Fruit fly (Drosophila melanogaster) whole organism, embryonic: ENCODE measurements around the gene CG42751.
A peak's percentile ranks its signal among the peaks of the same experiment; 100 is the strongest.

ENCODE experiments used
- Atf-2 ChIP-seq: fragments of 200-800 bp; sonication (Bioruptor generic); optimal IDR thresholded peaks from 2 replicates; lab custom pipeline; 2016; ENCODE audit warnings: missing biosample characterization, missing genetic modification characterization
- Bgb ChIP-seq: fragments of 200-800 bp; sonication (Bioruptor generic); IDR thresholded peaks from 2 replicates; pipeline ENCODE4 v1.3.6; 2022; ENCODE audit warnings: missing biosample characterization, missing genetic modification characterization; ENCODE audit not compliant: partially characterized antibody
- CG10321 ChIP-seq: fragments of 200-800 bp; sonication (Bioruptor generic); IDR thresholded peaks from 2 replicates; pipeline ENCODE4 v1.3.6; 2022; ENCODE audit warnings: missing biosample characterization, missing genetic modification characterization
- CG12769 ChIP-seq: fragments of 200-800 bp; sonication (Bioruptor generic); optimal IDR thresholded peaks from 2 replicates; lab custom pipeline; 2019; ENCODE audit warnings: missing biosample characterization, mild to moderate bottlenecking, missing genetic modification characterization, moderate library complexity
- CG13894 ChIP-seq: fragments of 200-800 bp; sonication (Bioruptor generic); optimal IDR thresholded peaks from 3 replicates; lab custom pipeline; 2018; ENCODE audit warnings: missing biosample characterization, mild to moderate bottlenecking, missing genetic modification characterization, moderate library complexity
- CG14014 ChIP-seq: fragments of 200-800 bp; sonication (Bioruptor generic); IDR thresholded peaks from 2 replicates; pipeline ENCODE4 v1.3.6; 2022; ENCODE audit warnings: missing biosample characterization, missing genetic modification characterization
- CG14860 ChIP-seq: fragments of 200-800 bp; sonication (Bioruptor generic); IDR thresholded peaks from 3 replicates; pipeline ENCODE4 v1.3.6; 2022; ENCODE audit warnings: missing biosample characterization, missing genetic modification characterization; ENCODE audit not compliant: partially characterized antibody
- CG14965 ChIP-seq: fragments of 200-800 bp; sonication (Bioruptor generic); optimal IDR thresholded peaks from 2 replicates; lab custom pipeline; 2016; ENCODE audit warnings: missing biosample characterization, missing genetic modification characterization, borderline replicate concordance
- CG15479 ChIP-seq: fragments of 200-800 bp; sonication (Bioruptor generic); optimal IDR thresholded peaks from 3 replicates; lab custom pipeline; 2019; ENCODE audit warnings: missing biosample characterization, mild to moderate bottlenecking, missing genetic modification characterization, moderate library complexity
- CG15514 ChIP-seq: fragments of 200-800 bp; sonication (Bioruptor generic); optimal IDR thresholded peaks from 3 replicates; lab custom pipeline; 2017; ENCODE audit warnings: missing biosample characterization, missing genetic modification characterization, mild to moderate bottlenecking, moderate library complexity, missing genetic modification reagents
- CG1603 ChIP-seq: fragments of 200-800 bp; sonication (Bioruptor generic); optimal IDR thresholded peaks from 2 replicates; lab custom pipeline; 2019; ENCODE audit warnings: missing biosample characterization, mild to moderate bottlenecking, missing genetic modification characterization, moderate library complexity
- CG16779 ChIP-seq: fragments of 200-800 bp; sonication (Bioruptor generic); IDR thresholded peaks from 2 replicates; pipeline ENCODE4 v1.3.6; 2022; ENCODE audit warnings: missing biosample characterization, missing genetic modification characterization
- CG18599 ChIP-seq: fragments of 200-800 bp; sonication (Bioruptor generic); optimal IDR thresholded peaks from 3 replicates; lab custom pipeline; 2017; ENCODE audit warnings: missing biosample characterization, missing genetic modification characterization, mild to moderate bottlenecking, moderate library complexity, missing genetic modification reagents
- CG2889 ChIP-seq: fragments of 200-800 bp; sonication (Bioruptor generic); IDR thresholded peaks from 3 replicates; pipeline ENCODE4 v1.3.6; 2022; ENCODE audit warnings: missing biosample characterization, missing genetic modification characterization
- CG3163 ChIP-seq: fragments of 200-800 bp; sonication (Bioruptor generic); optimal IDR thresholded peaks from 3 replicates; lab custom pipeline; 2016; ENCODE audit warnings: missing biosample characterization, missing genetic modification characterization
- CG4617 ChIP-seq: fragments of 200-800 bp; sonication (Bioruptor generic); optimal IDR thresholded peaks from 3 replicates; lab custom pipeline; 2016; ENCODE audit warnings: missing biosample characterization, missing genetic modification characterization, borderline replicate concordance
- CG4730 ChIP-seq: fragments of 200-800 bp; sonication (Bioruptor generic); IDR thresholded peaks from 2 replicates; pipeline ENCODE4 v1.3.6; 2022; ENCODE audit warnings: missing biosample characterization, missing genetic modification characterization
- CG6175 ChIP-seq: fragments of 200-800 bp; sonication (Bioruptor generic); IDR thresholded peaks from 3 replicates; pipeline ENCODE4 v1.3.6; 2022; ENCODE audit warnings: missing biosample characterization, missing genetic modification characterization
- CG7271 ChIP-seq: fragments of 200-800 bp; sonication (Bioruptor generic); optimal IDR thresholded peaks from 2 replicates; lab custom pipeline; 2018; ENCODE audit warnings: missing biosample characterization, mild to moderate bottlenecking, missing genetic modification characterization, moderate library complexity
- CG8290 ChIP-seq, 3 experiments: fragments of 200-800 bp; sonication (Bioruptor generic); optimal IDR thresholded peaks; 2 replicates each; lab custom pipeline; 2016 to 2019; ENCODE audit warnings: missing biosample characterization in 3 of 3, missing genetic modification characterization in 3 of 3, mild to moderate bottlenecking in 2 of 3, moderate library complexity in 1 of 3
- Deaf1 ChIP-seq: fragments of 200-800 bp; optimal IDR thresholded peaks from 3 replicates; lab custom pipeline; 2019; ENCODE audit warnings: missing biosample characterization, mild to moderate bottlenecking, missing genetic modification characterization, moderate library complexity
- Fer1 ChIP-seq: fragments of 200-800 bp; sonication (Bioruptor generic); optimal IDR thresholded peaks from 2 replicates; lab custom pipeline; 2017; ENCODE audit warnings: missing biosample characterization, mild to moderate bottlenecking, missing genetic modification characterization
- Jarid2 ChIP-seq: fragments of 200-800 bp; sonication (Bioruptor generic); optimal IDR thresholded peaks from 3 replicates; lab custom pipeline; 2017; ENCODE audit warnings: mild to moderate bottlenecking, missing biosample characterization, missing genetic modification reagents, missing genetic modification characterization
- Neu2 ChIP-seq: fragments of 200-800 bp; sonication (Bioruptor generic); optimal IDR thresholded peaks from 3 replicates; lab custom pipeline; 2016; ENCODE audit warnings: missing biosample characterization, missing genetic modification characterization, borderline replicate concordance
- Nf-YA ChIP-seq: fragments of 200-800 bp; sonication (Bioruptor generic); IDR thresholded peaks from 2 replicates; pipeline ENCODE4 v1.3.6; 2022; ENCODE audit warnings: missing biosample characterization, missing genetic modification characterization
- PHDP ChIP-seq: fragments of 200-800 bp; sonication (Bioruptor generic); optimal IDR thresholded peaks from 3 replicates; lab custom pipeline; 2018; ENCODE audit warnings: missing biosample characterization, mild to moderate bottlenecking, missing genetic modification characterization, moderate library complexity
- Pdp1 ChIP-seq, 2 experiments: fragments of 200-800 bp; sonication (Bioruptor generic); optimal IDR thresholded peaks; 3 replicates each; lab custom pipeline; 2016; ENCODE audit warnings: missing biosample characterization in 2 of 2, missing genetic modification characterization in 2 of 2, mild to moderate bottlenecking in 1 of 2, moderate library complexity in 1 of 2
- Sin3A ChIP-seq: fragments of >200 bp; optimal IDR thresholded peaks from 2 replicates; lab custom pipeline; 2018
- TFAM ChIP-seq: fragments of 200-800 bp; sonication (Bioruptor generic); optimal IDR thresholded peaks from 2 replicates; lab custom pipeline; 2017; ENCODE audit warnings: missing biosample characterization, missing genetic modification characterization, inconsistent platforms
- ac ChIP-seq: fragments of 200-800 bp; sonication (Bioruptor generic); optimal IDR thresholded peaks from 3 replicates; lab custom pipeline; 2017; ENCODE audit warnings: missing biosample characterization, mild to moderate bottlenecking, missing genetic modification characterization
- amos ChIP-seq: fragments of 200-800 bp; sonication (Bioruptor generic); IDR thresholded peaks from 2 replicates; pipeline ENCODE4 v1.3.6; 2022; ENCODE audit warnings: missing biosample characterization, missing genetic modification characterization; ENCODE audit not compliant: partially characterized antibody
- aop ChIP-seq: fragments of 200-800 bp; sonication (Bioruptor generic); IDR thresholded peaks from 2 replicates; pipeline ENCODE4 v1.3.6; 2022; ENCODE audit warnings: missing biosample characterization, missing genetic modification characterization
- cg ChIP-seq: fragments of 200-800 bp; sonication (Bioruptor generic); optimal IDR thresholded peaks from 3 replicates; lab custom pipeline; 2019; ENCODE audit warnings: missing biosample characterization, mild to moderate bottlenecking, missing genetic modification characterization, moderate library complexity
- chinmo ChIP-seq: fragments of 200-800 bp; sonication (Bioruptor generic); IDR thresholded peaks from 4 replicates; pipeline ENCODE4 v1.3.6; 2022; ENCODE audit warnings: missing biosample characterization, missing genetic modification characterization; ENCODE audit not compliant: partially characterized antibody
- ci ChIP-seq: fragments of 200-800 bp; sonication (Bioruptor generic); IDR thresholded peaks from 3 replicates; pipeline ENCODE4 v1.3.6; 2022; ENCODE audit warnings: missing biosample characterization, missing genetic modification characterization
- crc ChIP-seq: fragments of 200-800 bp; sonication (Bioruptor generic); optimal IDR thresholded peaks from 2 replicates; lab custom pipeline; 2016; ENCODE audit warnings: missing biosample characterization, missing genetic modification characterization
- eve ChIP-seq, 2 experiments: fragments of >200 bp; optimal IDR thresholded peaks; 2 replicates each; lab custom pipeline; 2017; ENCODE audit warnings: missing biosample characterization in 2 of 2, missing genetic modification characterization in 2 of 2
- fru ChIP-seq: fragments of >200 bp; optimal IDR thresholded peaks from 2 replicates; lab custom pipeline; 2017
- ken ChIP-seq: fragments of 200-800 bp; sonication (Bioruptor generic); IDR thresholded peaks from 3 replicates; pipeline ENCODE4 v1.3.6; 2022; ENCODE audit warnings: missing biosample characterization, missing genetic modification characterization
- lov ChIP-seq, 2 experiments: fragments of 200-800 bp in 1 of 2; fragments of >200 bp in 1 of 2; sonication (Bioruptor generic) in 1 of 2; IDR thresholded peaks in 1 of 2; optimal IDR thresholded peaks in 1 of 2; 2 replicates in 1 of 2; 3 replicates in 1 of 2; pipeline versions ENCODE4 v1.3.6 to Lab custom; 2017 to 2022; ENCODE audit warnings: missing biosample characterization in 1 of 2, missing genetic modification characterization in 1 of 2
- luna ChIP-seq: fragments of 200-800 bp; sonication (Bioruptor generic); optimal IDR thresholded peaks from 2 replicates; lab custom pipeline; 2016; ENCODE audit warnings: missing biosample characterization, missing genetic modification characterization
- pb ChIP-seq: fragments of 200-800 bp; sonication (Bioruptor generic); optimal IDR thresholded peaks from 3 replicates; lab custom pipeline; 2016; ENCODE audit warnings: missing biosample characterization, missing genetic modification characterization
- peb ChIP-seq: fragments of 200-800 bp; sonication (Bioruptor generic); IDR thresholded peaks from 2 replicates; pipeline ENCODE4 v1.3.6; 2022; ENCODE audit warnings: missing biosample characterization, missing genetic modification characterization
- sima ChIP-seq: fragments of 200-800 bp; sonication (Bioruptor generic); optimal IDR thresholded peaks from 2 replicates; lab custom pipeline; 2016; ENCODE audit warnings: missing biosample characterization, missing genetic modification characterization
- sug ChIP-seq: fragments of 200-800 bp; optimal IDR thresholded peaks from 2 replicates; lab custom pipeline; 2019; ENCODE audit warnings: missing biosample characterization, mild to moderate bottlenecking, missing genetic modification characterization, moderate library complexity
- tgo ChIP-seq: fragments of 200-800 bp; sonication (Bioruptor generic); IDR thresholded peaks from 3 replicates; pipeline ENCODE4 v1.3.6; 2022; ENCODE audit warnings: missing biosample characterization, missing genetic modification characterization
- tio ChIP-seq: fragments of 200-800 bp; sonication (Bioruptor generic); optimal IDR thresholded peaks from 2 replicates; lab custom pipeline; 2017; ENCODE audit warnings: missing biosample characterization, missing genetic modification characterization, inconsistent platforms
- tna ChIP-seq: fragments of 200-800 bp; sonication (Bioruptor generic); IDR thresholded peaks from 2 replicates; pipeline ENCODE4 v1.3.6; 2022; ENCODE audit warnings: missing biosample characterization, missing genetic modification characterization; ENCODE audit not compliant: partially characterized antibody
- zen2 ChIP-seq: fragments of 200-800 bp; sonication (Bioruptor generic); IDR thresholded peaks from 3 replicates; pipeline ENCODE4 v1.3.6; 2022; ENCODE audit warnings: missing biosample characterization, missing genetic modification characterization; ENCODE audit not compliant: partially characterized antibody

The CG42751 gene

DNA sequence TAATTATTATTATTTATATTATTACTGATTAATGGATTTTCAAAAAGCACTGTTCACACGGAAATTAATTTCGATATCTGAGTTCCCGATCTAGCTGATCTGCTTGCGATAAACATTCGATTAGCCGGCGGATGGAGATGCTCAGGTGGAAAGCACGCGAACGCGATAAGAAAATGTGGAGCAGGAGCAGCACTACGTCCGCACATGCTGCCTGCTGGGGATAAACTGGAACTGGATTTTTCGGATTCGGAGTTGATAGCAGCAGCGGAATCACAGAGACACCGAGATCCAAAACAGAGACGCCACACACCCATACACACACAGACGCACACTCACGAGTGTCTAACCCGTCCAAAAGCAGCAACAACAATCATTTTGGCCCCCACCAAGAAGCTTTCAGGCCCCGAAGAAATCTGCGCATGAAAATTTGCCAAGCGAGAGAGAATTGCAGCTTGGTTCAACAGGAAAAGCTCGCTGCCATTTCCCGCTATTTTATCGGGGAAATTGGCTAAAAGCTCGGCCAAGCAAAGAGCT lies 21.1 kb downstream of the CG42751 start (continued):
- TF ChIP-seq PHDP (tag; lab: Kevin White, UChicago) (no peak), Bgb (GFP tag; lab: Robert Waterston, UW) (peak; percentile 22; the same call in 1 of the 2 replicates), peb (no peak), CG14014 (GFP tag; lab: Robert Waterston, UW) (no peak), tgo (no peak), ci (GFP tag; lab: Robert Waterston, UW) (no peak), ken (GFP tag; lab: Robert Waterston, UW) (0 out of 3 replicates have a peak, but pooled peaks have one; percentile 25), CG7271 (tag; lab: Kevin White, UChicago) (no peak), amos (peak; percentile 22; the same call in 1 of the 2 replicates), CG1603 (tag; lab: Kevin White, UChicago) (no peak), crc (GFP tag; lab: Kevin White, UChicago) (no peak), eve (GFP tag; optimal IDR thresholded peaks at IDR 0.05; lab: Kevin White, UChicago) (no peak), CG3163 (GFP tag; lab: Kevin White, UChicago) (no peak), aop (GFP tag; lab: Robert Waterston, UW) (no peak), Nf-YA (GFP tag; lab: Robert Waterston, UW) (no peak), sima (GFP tag; lab: Kevin White, UChicago) (no peak), CG4730 (no peak), CG6175 (0 out of 3 replicates have a peak, but pooled peaks have one; percentile 38), lov (optimal IDR thresholded peaks at IDR 0.05; lab: Kevin White, UChicago) (no peak), lov (GFP tag; IDR thresholded peaks at IDR 0.05; lab: Robert Waterston, UW) (no peak), CG15479 (GFP tag; lab: Kevin White, UChicago) (no peak), chinmo (peak; percentile 52; the same call in 1 of the 4 replicates), Deaf1 (peak; percentile 33), Neu2 (GFP tag; lab: Kevin White, UChicago) (no peak), fru (lab: Kevin White, UChicago) (no peak), Atf-2 (GFP tag; lab: Kevin White, UChicago) (no peak), tio (GFP tag; lab: Kevin White, UChicago) (no peak), CG15514 (GFP tag; lab: Kevin White, UChicago) (peak; percentile 72), tna (GFP tag; lab: Robert Waterston, UW) (0 out of 2 replicates have a peak, but pooled peaks have one; percentile 10), Sin3A (no peak), pb (GFP tag; lab: Kevin White, UChicago) (no peak), CG12769 (tag; lab: Kevin White, UChicago) (peak; percentile 43), CG18599 (no peak), Jarid2 (peak; percentile 31), CG16779 (0 out of 2 replicates have a peak, but pooled peaks have one; percentile 41), CG10321 (no peak), TFAM (no peak), Pdp1 (GFP tag; optimal IDR thresholded peaks at IDR 0.05; lab: Kevin White, UChicago) (no peak), ac (GFP tag; lab: Kevin White, UChicago) (no peak), sug (no peak), Fer1 (GFP tag; lab: Kevin White, UChicago) (no peak), zen2 (GFP tag; lab: Robert Waterston, UW) (0 out of 3 replicates have a peak, but pooled peaks have one; percentile 37), CG14860 (GFP tag; lab: Robert Waterston, UW) (no peak), CG14965 (GFP tag; lab: Kevin White, UChicago) (no peak), CG4617 (no peak), CG2889 (GFP tag; lab: Robert Waterston, UW) (no peak), luna (no peak), cg (peak; percentile 16), CG8290 (GFP tag; optimal IDR thresholded peaks at IDR 0.05; lab: Kevin White, UChicago) (no peak), CG8290 (tag; optimal IDR thresholded peaks at IDR 0.05; lab: Kevin White, UChicago) (peak in 1 of 2 experiments; percentile 6), CG13894 (tag; lab: Kevin White, UChicago) (peak; percentile 44)
